Worm (Caenorhabditis elegans): ENCODE results near the gene F53F4.7.

- TF ChIP-seq him-1 (tag; optimal IDR thresholded peaks at IDR 0.05): no peak
- TF ChIP-seq dao-5 (tag; optimal IDR thresholded peaks at IDR 0.05): no peak
- no peak for TF ChIP-seq W03F9.2 (tag; optimal IDR thresholded peaks at IDR 0.05)
Measured at ce11 chrV:13600882-13601281, 12.9 kb downstream of the F53F4.7 start, which contains the start of gene rdy-2.

All from whole organism, L4/young adult.